Worm (Caenorhabditis elegans) whole organism, L4/young adult: ENCODE data around the gene R01H2.4.

ENCODE experiments used
- W03F9.2 ChIP-seq: fragments of 150-350 bp; optimal IDR thresholded peaks from 2 replicates; lab custom pipeline; 2014; ENCODE audit warnings: missing biosample characterization, missing genetic modification characterization
- dao-5 ChIP-seq: sonication (generic microtip); optimal IDR thresholded peaks from 2 replicates; lab custom pipeline; 2016; ENCODE audit warnings: missing genotype, missing genetic modification characterization, moderate library complexity, missing compliant biosample characterization
- him-1 ChIP-seq: sonication (generic microtip); optimal IDR thresholded peaks from 2 replicates; lab custom pipeline; 2016; ENCODE audit warnings: missing genotype, missing genetic modification reagents, missing genetic modification characterization, missing compliant biosample characterization

Gene R01H2.4

DNA sequence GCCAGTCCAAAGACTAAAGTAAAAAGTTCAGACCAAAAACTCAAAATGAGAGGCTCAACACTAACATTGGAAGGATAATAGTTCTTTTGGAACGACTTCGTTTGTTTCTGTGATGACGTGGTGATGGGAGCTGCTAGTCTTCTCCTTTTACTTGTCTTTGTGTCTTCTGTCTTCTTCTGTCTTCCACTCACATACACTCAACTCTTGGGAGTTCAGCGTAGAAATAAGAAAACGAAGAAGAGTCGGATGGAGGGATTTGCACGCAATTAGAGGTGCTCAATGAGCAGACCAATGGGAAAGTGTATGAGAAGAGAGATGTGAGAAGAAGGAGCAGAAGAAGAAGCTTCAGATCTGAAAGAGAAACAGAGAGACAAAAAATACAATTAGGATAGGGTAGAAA is 52.0 kb downstream of the R01H2.4 start:
- TF ChIP-seq W03F9.2 (tag; lab: Kevin White, UChicago) (no peak), dao-5 (tag; lab: Kevin White, UChicago) (no peak), him-1 (tag; lab: Kevin White, UChicago) (no peak)
